Fruit fly (Drosophila melanogaster): Measurements from ENCODE around the gene CG10445.

The CG10445 gene

dm6 chr3R:7954477-7954876 is 34.4 kb upstream of the CG10445 start:
- TF ChIP-seq EcR (GFP tag; optimal IDR thresholded peaks at IDR 0.05) = no peak
- TF ChIP-seq CG8478 (optimal IDR thresholded peaks at IDR 0.05) = no peak
- TF ChIP-seq Dll (optimal IDR thresholded peaks at IDR 0.05) = peak; percentile 12

dm6 chr3R:7953041-7953788 is 33.1 kb upstream of the CG10445 start:
- no peak for TF ChIP-seq CG8478 (optimal IDR thresholded peaks at IDR 0.05)

- TF ChIP-seq EcR (GFP tag; optimal IDR thresholded peaks at IDR 0.05) (no peak), Dll (optimal IDR thresholded peaks at IDR 0.05) (no peak), CG8478 (optimal IDR thresholded peaks at IDR 0.05) (no peak), psq (optimal IDR thresholded peaks at IDR 0.05) (no peak), pan (optimal IDR thresholded peaks at IDR 0.05) (no peak), usp (GFP tag; optimal IDR thresholded peaks at IDR 0.05) (no peak)
Observed at dm6 chr3R:7950147-7950546, 30.0 kb upstream of the CG10445 start.

dm6 chr3R:7947349-7947748 is 27.2 kb upstream of the CG10445 start:
- TF ChIP-seq EcR (GFP tag; optimal IDR thresholded peaks at IDR 0.05) = no peak
- no peak for TF ChIP-seq usp (GFP tag; optimal IDR thresholded peaks at IDR 0.05)
- TF ChIP-seq Dll (optimal IDR thresholded peaks at IDR 0.05) = no peak
- no peak for TF ChIP-seq pan (optimal IDR thresholded peaks at IDR 0.05)
- TF ChIP-seq psq (optimal IDR thresholded peaks at IDR 0.05) = no peak
- TF ChIP-seq CG8478 (optimal IDR thresholded peaks at IDR 0.05) = no peak

- TF ChIP-seq CG8478 (optimal IDR thresholded peaks at IDR 0.05) = no peak
- TF ChIP-seq psq (optimal IDR thresholded peaks at IDR 0.05) = no peak
- TF ChIP-seq pan (optimal IDR thresholded peaks at IDR 0.05) = no peak
- no peak for TF ChIP-seq usp (GFP tag; optimal IDR thresholded peaks at IDR 0.05)
- no peak for TF ChIP-seq Dll (optimal IDR thresholded peaks at IDR 0.05)
- TF ChIP-seq EcR (GFP tag; optimal IDR thresholded peaks at IDR 0.05) = no peak
Observed at dm6 chr3R:7944699-7945349, 24.7 kb upstream of the CG10445 start.

dm6 chr3R:7936786-7937363 is 16.8 kb upstream of the CG10445 start:
- TF ChIP-seq EcR (GFP tag; optimal IDR thresholded peaks at IDR 0.05) = no peak

- no peak for TF ChIP-seq CG8478 (optimal IDR thresholded peaks at IDR 0.05)
- TF ChIP-seq psq (optimal IDR thresholded peaks at IDR 0.05) = no peak
- no peak for TF ChIP-seq pan (optimal IDR thresholded peaks at IDR 0.05)
- TF ChIP-seq EcR (GFP tag; optimal IDR thresholded peaks at IDR 0.05) = no peak
- no peak for TF ChIP-seq usp (GFP tag; optimal IDR thresholded peaks at IDR 0.05)
- TF ChIP-seq Dll (optimal IDR thresholded peaks at IDR 0.05) = no peak
Observed at dm6 chr3R:7926354-7926753, 6.3 kb upstream of the CG10445 start.

dm6 chr3R:7913551-7913950 is 6.5 kb downstream of the CG10445 start, which contains the start of gene kipf:
Gene kipf (plus strand): TSS chr3R:7913851.
- TF ChIP-seq CG8478 (optimal IDR thresholded peaks at IDR 0.05) = no peak
- TF ChIP-seq EcR (GFP tag; optimal IDR thresholded peaks at IDR 0.05) = no peak
- no peak for TF ChIP-seq Dll (optimal IDR thresholded peaks at IDR 0.05)
- no peak for TF ChIP-seq psq (optimal IDR thresholded peaks at IDR 0.05)
- TF ChIP-seq pan (optimal IDR thresholded peaks at IDR 0.05) = no peak
- no peak for TF ChIP-seq usp (GFP tag; optimal IDR thresholded peaks at IDR 0.05)

- TF ChIP-seq Dll (optimal IDR thresholded peaks at IDR 0.05) (no peak), CG8478 (optimal IDR thresholded peaks at IDR 0.05) (no peak), pan (optimal IDR thresholded peaks at IDR 0.05) (no peak), psq (optimal IDR thresholded peaks at IDR 0.05) (no peak), usp (GFP tag; optimal IDR thresholded peaks at IDR 0.05) (no peak)
Observed at dm6 chr3R:7913139-7913538, 7.0 kb downstream of the CG10445 start, which contains the start of gene Rfk. Gene Rfk (minus strand): TSS chr3R:7913290.

- TF ChIP-seq CG8478 (optimal IDR thresholded peaks at IDR 0.05) = no peak
- TF ChIP-seq pan (optimal IDR thresholded peaks at IDR 0.05) = no peak
- TF ChIP-seq Dll (optimal IDR thresholded peaks at IDR 0.05) = no peak
- TF ChIP-seq EcR (GFP tag; optimal IDR thresholded peaks at IDR 0.05) = no peak
- no peak for TF ChIP-seq psq (optimal IDR thresholded peaks at IDR 0.05)
- TF ChIP-seq usp (GFP tag; optimal IDR thresholded peaks at IDR 0.05) = no peak
Observed at dm6 chr3R:7911482-7911881, 8.6 kb downstream of the CG10445 start, which contains the start of gene Prat. Gene Prat (minus strand): TSS chr3R:7911779.

dm6 chr3R:7907311-7907710 is 12.8 kb downstream of the CG10445 start, which contains the start of the genes Taf7 and EMC1:
Gene Taf7 (plus strand): TSS chr3R:7907333.
Gene EMC1 (minus strand): TSS chr3R:7907363.
- TF ChIP-seq Dll (optimal IDR thresholded peaks at IDR 0.05) (no peak), usp (GFP tag; optimal IDR thresholded peaks at IDR 0.05) (no peak), pan (optimal IDR thresholded peaks at IDR 0.05) (no peak), EcR (GFP tag; optimal IDR thresholded peaks at IDR 0.05) (no peak), psq (optimal IDR thresholded peaks at IDR 0.05) (no peak), CG8478 (optimal IDR thresholded peaks at IDR 0.05) (no peak)

dm6 chr3R:7902313-7902872 is 17.7 kb downstream of the CG10445 start, which contains the start of gene mRpS9:
Gene mRpS9 (minus strand): TSS chr3R:7902667.
- TF ChIP-seq usp (GFP tag; optimal IDR thresholded peaks at IDR 0.05) (no peak), pan (optimal IDR thresholded peaks at IDR 0.05) (no peak), CG8478 (optimal IDR thresholded peaks at IDR 0.05) (no peak), Dll (optimal IDR thresholded peaks at IDR 0.05) (no peak), psq (optimal IDR thresholded peaks at IDR 0.05) (no peak), EcR (GFP tag; optimal IDR thresholded peaks at IDR 0.05) (no peak)

Data from whole organism.